Worm (Caenorhabditis elegans) whole organism, young adult: Measurements from ENCODE around the gene cyn-16.

Source experiments
- T07F8.4 ChIP-seq: sonication (generic microtip); optimal IDR thresholded peaks from 2 replicates; lab custom pipeline; 2016; ENCODE audit warnings: mild to moderate bottlenecking, missing genetic modification characterization, moderate library complexity, missing compliant biosample characterization
- ZK185.1 ChIP-seq: sonication (generic microtip); optimal IDR thresholded peaks from 2 replicates; lab custom pipeline; 2016; ENCODE audit warnings: mild to moderate bottlenecking, missing genetic modification characterization, missing compliant biosample characterization; ENCODE audit not compliant: poor library complexity, severe bottlenecking
- dpl-1 ChIP-seq: fragments of 150-350 bp; optimal IDR thresholded peaks from 2 replicates; lab custom pipeline; 2014; ENCODE audit warnings: missing biosample characterization, missing genetic modification reagents, missing genetic modification characterization
- pha-4 ChIP-seq: fragments of 150-350 bp; sonication (generic microtip); optimal IDR thresholded peaks from 2 replicates; lab custom pipeline; 2014; ENCODE audit warnings: missing biosample characterization, missing genetic modification reagents, missing genetic modification characterization
- tlf-1 ChIP-seq: fragments of 200-800 bp; sonication (Bioruptor generic); optimal IDR thresholded peaks from 2 replicates; lab custom pipeline; 2018; ENCODE audit warnings: mild to moderate bottlenecking, missing genetic modification characterization, missing compliant biosample characterization
- unc-62 ChIP-seq: fragments of 150-350 bp; optimal IDR thresholded peaks from 2 replicates; lab custom pipeline; 2014; ENCODE audit warnings: missing biosample characterization, missing genetic modification reagents, missing genetic modification characterization
- ztf-26 ChIP-seq: sonication (generic microtip); optimal IDR thresholded peaks from 2 replicates; lab custom pipeline; 2017; ENCODE audit warnings: missing genetic modification characterization, missing compliant biosample characterization
- ztf-3 ChIP-seq: fragments of 200-800 bp; sonication (Bioruptor generic); optimal IDR thresholded peaks from 2 replicates; lab custom pipeline; 2018; ENCODE audit warnings: mild to moderate bottlenecking, missing genetic modification characterization, missing compliant biosample characterization

- TF ChIP-seq unc-62 (GFP tag; lab: Kevin White, UChicago) (no peak), dpl-1 (GFP tag; lab: Kevin White, UChicago) (no peak), ztf-26 (tag; lab: Kevin White, UChicago) (peak; percentile 20), pha-4 (no peak), T07F8.4 (tag; lab: Kevin White, UChicago) (no peak), ztf-3 (GFP tag; lab: Kevin White, UChicago) (no peak), ZK185.1 (tag; lab: Kevin White, UChicago) (no peak), tlf-1 (GFP tag; lab: Kevin White, UChicago) (no peak)
Measured at ce11 chrII:12040167-12040566, 3.6 kb upstream of the cyn-16 start.
